Comparison of ENCODE assay signal across 2 fruit fly cellular contexts in genomic region chrX:7001135-7001769, dm6.
TF ChIP-seq lines count a peak whose summit lies in the region.

No protein-coding gene starts in this region.

TF ChIP-seq in whole organism, embryonic, 481 proteins besides CTCF, POLR2A, EP300 and RAD21 (continued from another document and continues in another):
- TF ChIP-seq Sox100B (GFP tag; optimal IDR thresholded peaks at IDR 0.05; lab: Kevin White, UChicago) (peak; percentile 26), slp2 (GFP tag; optimal IDR thresholded peaks at IDR 0.05; lab: Kevin White, UChicago) (peak; percentile 11), org-1 (GFP tag; optimal IDR thresholded peaks at IDR 0.05; lab: Kevin White, UChicago) (peak; percentile 39), grau (tag; optimal IDR thresholded peaks at IDR 0.05; lab: Kevin White, UChicago) (peak; percentile 64), z (GFP tag; IDR thresholded peaks at IDR 0.05; lab: Robert Waterston, UW) (peak; percentile 11; the same call in 1 of the 3 replicates), CG10209 (GFP tag; optimal IDR thresholded peaks at IDR 0.05; lab: Kevin White, UChicago) (peak; percentile 43), Med (GFP tag; lab: Kevin White, UChicago) (peak; percentile 82), CG4820 (GFP tag; optimal IDR thresholded peaks at IDR 0.05; lab: Kevin White, UChicago) (no peak), CG33557 (GFP tag; optimal IDR thresholded peaks at IDR 0.05; lab: Kevin White, UChicago) (no peak), CG12769 (tag; optimal IDR thresholded peaks at IDR 0.05; lab: Kevin White, UChicago) (peak; percentile 59), CG7357 (GFP tag; IDR thresholded peaks at IDR 0.05; lab: Robert Waterston, UW) (0 out of 3 replicates have a peak, but pooled peaks have one; percentile 39), YL-1 (GFP tag; optimal IDR thresholded peaks at IDR 0.05; lab: Kevin White, UChicago) (no peak), PHDP (tag; optimal IDR thresholded peaks at IDR 0.05; lab: Kevin White, UChicago) (peak; percentile 23), run (tag; optimal IDR thresholded peaks at IDR 0.05; lab: Kevin White, UChicago) (no peak), Fer3 (tag; optimal IDR thresholded peaks at IDR 0.05; lab: Kevin White, UChicago) (peak; percentile 39), CG34422 (GFP tag; IDR thresholded peaks at IDR 0.05; lab: Robert Waterston, UW) (0 out of 3 replicates have a peak, but pooled peaks have one; percentile 62), ssp (GFP tag; IDR thresholded peaks at IDR 0.05; lab: Robert Waterston, UW) (peak; percentile 45; the same call in 1 of the 2 replicates), cwo (GFP tag; optimal IDR thresholded peaks at IDR 0.05; lab: Kevin White, UChicago) (peak; percentile 40), Dek (tag; optimal IDR thresholded peaks at IDR 0.05; lab: Kevin White, UChicago) (peak; percentile 52), Side (GFP tag; optimal IDR thresholded peaks at IDR 0.05; lab: Kevin White, UChicago) (no peak), CG17385 (GFP tag; optimal IDR thresholded peaks at IDR 0.05; lab: Kevin White, UChicago) (peak; percentile 50), NfI (GFP tag; optimal IDR thresholded peaks at IDR 0.05; lab: Kevin White, UChicago) (peak; percentile 19), ind (GFP tag; optimal IDR thresholded peaks at IDR 0.05; lab: Kevin White, UChicago) (peak; percentile 28), ro (GFP tag; IDR thresholded peaks at IDR 0.05; lab: Robert Waterston, UW) (no peak), Oli (tag; optimal IDR thresholded peaks at IDR 0.05; lab: Kevin White, UChicago) (peak; percentile 20), CG6689 (GFP tag; IDR thresholded peaks at IDR 0.05; lab: Robert Waterston, UW) (peak; percentile 56; the same call in 1 of the 2 replicates), psq (GFP tag; optimal IDR thresholded peaks at IDR 0.05; lab: Kevin White, UChicago) (no peak), ab (GFP tag; optimal IDR thresholded peaks at IDR 0.05; lab: Kevin White, UChicago) (no peak), CG18262 (tag; optimal IDR thresholded peaks at IDR 0.05; lab: Kevin White, UChicago) (peak; percentile 73), CG8765 (GFP tag; IDR thresholded peaks at IDR 0.05; lab: Robert Waterston, UW) (no peak), zfh1 (GFP tag; IDR thresholded peaks at IDR 0.05; lab: Robert Waterston, UW) (0 out of 3 replicates have a peak, but pooled peaks have one; percentile 42), fd3F (GFP tag; optimal IDR thresholded peaks at IDR 0.05; lab: Kevin White, UChicago) (peak; percentile 17), CG10267 (tag; optimal IDR thresholded peaks at IDR 0.05; lab: Kevin White, UChicago) (peak; percentile 30), CG15011 (GFP tag; optimal IDR thresholded peaks at IDR 0.05; lab: Kevin White, UChicago) (peak; percentile 3), CHES-1-like (GFP tag; optimal IDR thresholded peaks at IDR 0.05; lab: Kevin White, UChicago) (peak; percentile 5), CG32767 (GFP tag; IDR thresholded peaks at IDR 0.05; lab: Robert Waterston, UW) (peak; percentile 49; the same call in 1 of the 2 replicates), CG5180 (GFP tag; optimal IDR thresholded peaks at IDR 0.05; lab: Kevin White, UChicago) (peak; percentile 37), tll (GFP tag; optimal IDR thresholded peaks at IDR 0.05; lab: Kevin White, UChicago) (no peak), CG4404 (GFP tag; IDR thresholded peaks at IDR 0.05; lab: Robert Waterston, UW) (peak; percentile 23; the same call in 1 of the 2 replicates), CG8290 (GFP tag; optimal IDR thresholded peaks at IDR 0.05; lab: Kevin White, UChicago) (no peak), CG8290 (tag; optimal IDR thresholded peaks at IDR 0.05; lab: Kevin White, UChicago) (peak; percentile 1 to 9), CG2199 (GFP tag; IDR thresholded peaks at IDR 0.05; lab: Robert Waterston, UW) (0 out of 3 replicates have a peak, but pooled peaks have one; percentile 16), CG6683 (GFP tag; optimal IDR thresholded peaks at IDR 0.05; lab: Kevin White, UChicago) (no peak), btn (GFP tag; optimal IDR thresholded peaks at IDR 0.05; lab: Kevin White, UChicago) (no peak), CG12659 (GFP tag; optimal IDR thresholded peaks at IDR 0.05; lab: Kevin White, UChicago) (peak; percentile 45), chinmo (GFP tag; IDR thresholded peaks at IDR 0.05; lab: Robert Waterston, UW; ENCODE audit: partially characterized antibody) (peak; percentile 64; the same call in 1 of the 4 replicates), CG18619 (GFP tag; optimal IDR thresholded peaks at IDR 0.05; lab: Kevin White, UChicago) (peak; percentile 46), Hsf (GFP tag; optimal IDR thresholded peaks at IDR 0.05; lab: Kevin White, UChicago) (peak; percentile 21), tup (GFP tag; optimal IDR thresholded peaks at IDR 0.05; lab: Kevin White, UChicago) (peak; percentile 8), pho (GFP tag; optimal IDR thresholded peaks at IDR 0.05; lab: Kevin White, UChicago) (peak; percentile 36), CG7786 (GFP tag; optimal IDR thresholded peaks at IDR 0.05; lab: Kevin White, UChicago) (peak; percentile 15), CG30020 (tag; optimal IDR thresholded peaks at IDR 0.05; lab: Kevin White, UChicago) (no peak), dpn (GFP tag; optimal IDR thresholded peaks at IDR 0.05; lab: Kevin White, UChicago) (peak in 1 of 2 experiments; percentile 24), Sry-δ (GFP tag; optimal IDR thresholded peaks at IDR 0.05; lab: Kevin White, UChicago) (peak; percentile 4), Atf-2 (GFP tag; optimal IDR thresholded peaks at IDR 0.05; lab: Kevin White, UChicago) (no peak), lmd (GFP tag; IDR thresholded peaks at IDR 0.05; lab: Robert Waterston, UW) (peak; percentile 42; the same call in 1 of the 2 replicates), Hand (GFP tag; optimal IDR thresholded peaks at IDR 0.05; lab: Kevin White, UChicago) (peak; percentile 17), CG11695 (GFP tag; IDR thresholded peaks at IDR 0.05; lab: Robert Waterston, UW) (peak; percentile 55), Vsx1 (GFP tag; optimal IDR thresholded peaks at IDR 0.05; lab: Kevin White, UChicago) (peak; percentile 56), CG3281 (GFP tag; optimal IDR thresholded peaks at IDR 0.05; lab: Kevin White, UChicago) (peak; percentile 21), Bdp1 (GFP tag; optimal IDR thresholded peaks at IDR 0.05; lab: Kevin White, UChicago) (no peak), CG6813 (GFP tag; optimal IDR thresholded peaks at IDR 0.05; lab: Kevin White, UChicago) (peak; percentile 53), Abd-B (GFP tag; optimal IDR thresholded peaks at IDR 0.05; lab: Kevin White, UChicago) (peak; percentile 8), CG3847 (GFP tag; IDR thresholded peaks at IDR 0.05; lab: Robert Waterston, UW) (peak; percentile 44; the same call in 1 of the 2 replicates)

TF ChIP-seq in whole organism, prepupa, 60 proteins besides CTCF, POLR2A, EP300 and RAD21 (continued from another document):
- TF ChIP-seq spab (GFP tag; optimal IDR thresholded peaks at IDR 0.05; lab: Kevin White, UChicago) (peak; percentile 2), CG10631 (GFP tag; optimal IDR thresholded peaks at IDR 0.05; lab: Kevin White, UChicago) (no peak), CG8119 (GFP tag; IDR thresholded peaks at IDR 0.05; lab: Robert Waterston, UW) (0 out of 3 replicates have a peak, but pooled peaks have one; percentile 35), CG7368 (GFP tag; optimal IDR thresholded peaks at IDR 0.05; lab: Kevin White, UChicago) (no peak), CG34406 (GFP tag; optimal IDR thresholded peaks at IDR 0.05; lab: Kevin White, UChicago) (peak; percentile 32), Ets21C (GFP tag; optimal IDR thresholded peaks at IDR 0.05; lab: Kevin White, UChicago) (peak; percentile 7), Sox14 (GFP tag; optimal IDR thresholded peaks at IDR 0.05; lab: Kevin White, UChicago) (peak; percentile 7), CG6808 (GFP tag; optimal IDR thresholded peaks at IDR 0.05; lab: Kevin White, UChicago) (no peak), dac (GFP tag; optimal IDR thresholded peaks at IDR 0.05; lab: Kevin White, UChicago) (no peak), Hr38 (GFP tag; optimal IDR thresholded peaks at IDR 0.05; lab: Kevin White, UChicago) (no peak), vri (GFP tag; optimal IDR thresholded peaks at IDR 0.05; lab: Kevin White, UChicago) (peak; percentile 56), Blimp-1 (GFP tag; optimal IDR thresholded peaks at IDR 0.05; lab: Kevin White, UChicago) (no peak), esn (GFP tag; optimal IDR thresholded peaks at IDR 0.05; lab: Kevin White, UChicago) (peak; percentile 68), OdsH (GFP tag; optimal IDR thresholded peaks at IDR 0.05; lab: Kevin White, UChicago) (peak; percentile 8), eg (GFP tag; IDR thresholded peaks at IDR 0.05; lab: Robert Waterston, UW) (peak; percentile 68), net (GFP tag; optimal IDR thresholded peaks at IDR 0.05; lab: Kevin White, UChicago) (peak; percentile 18), pdm3 (GFP tag; optimal IDR thresholded peaks at IDR 0.05; lab: Kevin White, UChicago) (peak; percentile 42), CG1621 (tag; optimal IDR thresholded peaks at IDR 0.05; lab: Kevin White, UChicago) (no peak), acj6 (GFP tag; optimal IDR thresholded peaks at IDR 0.05; lab: Kevin White, UChicago) (peak; percentile 17), Eip75B (GFP tag; optimal IDR thresholded peaks at IDR 0.05; lab: Kevin White, UChicago) (no peak), Ets96B (tag; optimal IDR thresholded peaks at IDR 0.05; lab: Kevin White, UChicago) (no peak), ss (GFP tag; optimal IDR thresholded peaks at IDR 0.05; lab: Kevin White, UChicago) (peak in 1 of 2 experiments; percentile 19), CG6792 (GFP tag; optimal IDR thresholded peaks at IDR 0.05; lab: Kevin White, UChicago) (peak; percentile 17), lz (GFP tag; optimal IDR thresholded peaks at IDR 0.05; lab: Kevin White, UChicago) (no peak), topi (GFP tag; optimal IDR thresholded peaks at IDR 0.05; lab: Kevin White, UChicago) (peak; percentile 62), Sox15 (GFP tag; optimal IDR thresholded peaks at IDR 0.05; lab: Kevin White, UChicago) (no peak), Sox102F (GFP tag; optimal IDR thresholded peaks at IDR 0.05; lab: Kevin White, UChicago) (peak; percentile 37), CG11902 (GFP tag; optimal IDR thresholded peaks at IDR 0.05; lab: Kevin White, UChicago) (no peak), CG4318 (GFP tag; optimal IDR thresholded peaks at IDR 0.05; lab: Kevin White, UChicago) (no peak), Eip93F (GFP tag; optimal IDR thresholded peaks at IDR 0.05; lab: Kevin White, UChicago) (no peak), CG8632 (GFP tag; optimal IDR thresholded peaks at IDR 0.05; lab: Kevin White, UChicago) (no peak), CG3919 (GFP tag; optimal IDR thresholded peaks at IDR 0.05; lab: Kevin White, UChicago) (peak; percentile 11), cyc (GFP tag; optimal IDR thresholded peaks at IDR 0.05; lab: Kevin White, UChicago) (peak; percentile 24), CG6163 (GFP tag; IDR thresholded peaks at IDR 0.05; lab: Robert Waterston, UW) (no peak), CG11762 (GFP tag; optimal IDR thresholded peaks at IDR 0.05; lab: Kevin White, UChicago; ENCODE audit: insufficient read depth) (no peak), CG6276 (GFP tag; optimal IDR thresholded peaks at IDR 0.05; lab: Kevin White, UChicago) (peak; percentile 33)
